Worm (Caenorhabditis elegans) whole organism, young adult: ENCODE results near the gene F33A8.4.

ENCODE experiments used
- B0019.2 ChIP-seq: fragments of 200-800 bp; sonication (Bioruptor generic); conservative IDR thresholded peaks from 2 replicates; pipeline ENCODE4 v1.3.6; 2022; ENCODE audit warnings: missing genetic modification reagents, missing genetic modification characterization, missing compliant biosample characterization
- F57C9.4 ChIP-seq: sonication (generic microtip); optimal IDR thresholded peaks from 2 replicates; lab custom pipeline; 2017; ENCODE audit warnings: mild to moderate bottlenecking, missing genetic modification characterization, missing compliant biosample characterization
- dox-1 ChIP-seq: fragments of 200-800 bp; sonication (Bioruptor generic); IDR thresholded peaks from 2 replicates; pipeline ENCODE4 v1.3.6; 2022; ENCODE audit warnings: missing genetic modification reagents, missing genetic modification characterization, missing compliant biosample characterization
- dpl-1 ChIP-seq: fragments of 150-350 bp; optimal IDR thresholded peaks from 2 replicates; lab custom pipeline; 2014; ENCODE audit warnings: missing biosample characterization, missing genetic modification reagents, missing genetic modification characterization
- hlh-12 ChIP-seq: sonication (generic microtip); optimal IDR thresholded peaks from 2 replicates; lab custom pipeline; 2016; ENCODE audit warnings: missing genetic modification characterization, missing compliant biosample characterization
- lin-40 ChIP-seq: sonication (generic microtip); optimal IDR thresholded peaks from 2 replicates; lab custom pipeline; 2016; ENCODE audit warnings: missing genetic modification characterization, mild to moderate bottlenecking, missing compliant biosample characterization, missing genotype, missing genetic modification reagents
- nfya-1 ChIP-seq: sonication (generic microtip); optimal IDR thresholded peaks from 2 replicates; lab custom pipeline; 2017; ENCODE audit warnings: antibody characterized with exemption, missing compliant biosample characterization, missing genetic modification characterization, borderline replicate concordance; ENCODE audit not compliant: insufficient read depth
- snpc-4 ChIP-seq, 5 experiments: fragments of 150-350 bp in 1 of 5; sonication (generic microtip) in 4 of 5; optimal IDR thresholded peaks; 2 replicates each; lab custom pipeline; 2014 to 2018; ENCODE audit warnings: missing genetic modification characterization in 5 of 5, missing biosample characterization in 3 of 5, antibody characterized with exemption in 2 of 5, mild to moderate bottlenecking in 2 of 5, missing compliant biosample characterization in 2 of 5, missing genotype in 2 of 5, moderate library complexity in 2 of 5, missing genetic modification reagents in 1 of 5
- unc-62 ChIP-seq: fragments of 150-350 bp; optimal IDR thresholded peaks from 2 replicates; lab custom pipeline; 2014; ENCODE audit warnings: missing biosample characterization, missing genetic modification reagents, missing genetic modification characterization
- ztf-25 ChIP-seq: fragments of 200-800 bp; sonication (Bioruptor generic); IDR thresholded peaks from 2 replicates; pipeline ENCODE4 v1.3.6; 2022; ENCODE audit warnings: missing genetic modification reagents, missing genetic modification characterization, missing compliant biosample characterization
- ztf-3 ChIP-seq: fragments of 200-800 bp; sonication (Bioruptor generic); optimal IDR thresholded peaks from 2 replicates; lab custom pipeline; 2018; ENCODE audit warnings: mild to moderate bottlenecking, missing genetic modification characterization, missing compliant biosample characterization

- TF ChIP-seq nfya-1 (no peak), snpc-4 (GFP tag; optimal IDR thresholded peaks at IDR 0.05; lab: Kevin White, UChicago) (no peak), snpc-4 (tag; optimal IDR thresholded peaks at IDR 0.05; lab: Kevin White, UChicago) (no peak), B0019.2 (GFP tag; lab: Robert Waterston, UW) (no peak), lin-40 (no peak), dox-1 (GFP tag; lab: Robert Waterston, UW) (no peak), ztf-3 (GFP tag; lab: Kevin White, UChicago) (no peak), dpl-1 (no peak), hlh-12 (tag; lab: Kevin White, UChicago) (no peak), unc-62 (GFP tag; lab: Kevin White, UChicago) (no peak), ztf-25 (GFP tag; lab: Robert Waterston, UW) (no peak), F57C9.4 (tag; lab: Kevin White, UChicago) (no peak)
Measured at ce11 chrII:11043546-11044192, 5.2 kb downstream of the F33A8.4 start.
